Worm (Caenorhabditis elegans) whole organism, young adult: ENCODE data around the gene lec-7.

ENCODE experiments used
- B0019.2 ChIP-seq: fragments of 200-800 bp; sonication (Bioruptor generic); conservative IDR thresholded peaks from 2 replicates; pipeline ENCODE4 v1.3.6; 2022; ENCODE audit warnings: missing genetic modification reagents, missing genetic modification characterization, missing compliant biosample characterization
- B0261.1 ChIP-seq: sonication (generic microtip); optimal IDR thresholded peaks from 2 replicates; lab custom pipeline; 2016; ENCODE audit warnings: mild to moderate bottlenecking, missing genetic modification characterization, moderate library complexity, missing compliant biosample characterization
- F37B4.10 ChIP-seq: fragments of 200-800 bp; sonication (Bioruptor generic); IDR thresholded peaks from 2 replicates; pipeline ENCODE4 v1.3.6; 2022; ENCODE audit warnings: missing genetic modification characterization, missing compliant biosample characterization
- F49E8.2 ChIP-seq: sonication (generic microtip); optimal IDR thresholded peaks from 3 replicates; lab custom pipeline; 2017; ENCODE audit warnings: missing genetic modification characterization, mild to moderate bottlenecking, missing compliant biosample characterization, antibody characterized with exemption, moderate library complexity; ENCODE audit not compliant: insufficient read depth
- F57C9.4 ChIP-seq: sonication (generic microtip); optimal IDR thresholded peaks from 2 replicates; lab custom pipeline; 2017; ENCODE audit warnings: mild to moderate bottlenecking, missing genetic modification characterization, missing compliant biosample characterization
- K11D2.4 ChIP-seq: fragments of 200-800 bp; sonication (Bioruptor generic); IDR thresholded peaks from 2 replicates; pipeline ENCODE4 v1.3.6; 2022; ENCODE audit warnings: missing genetic modification reagents, missing genetic modification characterization, missing compliant biosample characterization
- Y53G8AR.9 ChIP-seq: fragments of 200-800 bp; sonication (Bioruptor generic); conservative IDR thresholded peaks from 2 replicates; pipeline ENCODE4 v1.3.6; 2022; ENCODE audit warnings: missing genetic modification reagents, missing genetic modification characterization, missing compliant biosample characterization
- akir-1 ChIP-seq: fragments of 200-800 bp; sonication (Bioruptor generic); optimal IDR thresholded peaks from 2 replicates; lab custom pipeline; 2018; ENCODE audit warnings: mild to moderate bottlenecking, missing genetic modification characterization, moderate library complexity, missing compliant biosample characterization
- aptf-2 ChIP-seq: fragments of 200-800 bp; sonication (Bioruptor generic); conservative IDR thresholded peaks from 2 replicates; pipeline ENCODE4 v1.3.6; 2022; ENCODE audit warnings: missing genetic modification reagents, missing genetic modification characterization, missing compliant biosample characterization
- attf-5 ChIP-seq: fragments of 200-800 bp; sonication (Bioruptor generic); optimal IDR thresholded peaks from 2 replicates; lab custom pipeline; 2018; ENCODE audit warnings: mild to moderate bottlenecking, missing genetic modification characterization, missing compliant biosample characterization
- bed-1 ChIP-seq: fragments of 200-800 bp; sonication (Bioruptor generic); IDR thresholded peaks from 2 replicates; pipeline ENCODE4 v1.3.6; 2022; ENCODE audit warnings: missing genetic modification reagents, missing genetic modification characterization, missing compliant biosample characterization
- cebp-2 ChIP-seq: fragments of 200-800 bp; sonication (Bioruptor generic); IDR thresholded peaks from 2 replicates; pipeline ENCODE4 v1.3.6; 2022; ENCODE audit warnings: missing genetic modification characterization, missing compliant biosample characterization
- efl-1 ChIP-seq: fragments of 150-350 bp; optimal IDR thresholded peaks from 2 replicates; lab custom pipeline; 2014; ENCODE audit warnings: missing biosample characterization, missing genetic modification reagents, missing genetic modification characterization
- egl-44 ChIP-seq: fragments of 200-800 bp; sonication (Bioruptor generic); IDR thresholded peaks from 2 replicates; pipeline ENCODE4 v1.3.6; 2022; ENCODE audit warnings: missing genetic modification reagents, missing genetic modification characterization, missing compliant biosample characterization
- ets-4 ChIP-seq: fragments of 200-800 bp; sonication (Bioruptor generic); optimal IDR thresholded peaks from 2 replicates; lab custom pipeline; 2018; ENCODE audit warnings: mild to moderate bottlenecking, missing genetic modification characterization, missing compliant biosample characterization
- hlh-12 ChIP-seq: sonication (generic microtip); optimal IDR thresholded peaks from 2 replicates; lab custom pipeline; 2016; ENCODE audit warnings: missing genetic modification characterization, missing compliant biosample characterization
- lag-1 ChIP-seq: fragments of 200-800 bp; sonication (Bioruptor generic); IDR thresholded peaks from 2 replicates; pipeline ENCODE4 v1.3.6; 2022; ENCODE audit warnings: missing genetic modification reagents, missing genetic modification characterization, missing compliant biosample characterization
- lsl-1 ChIP-seq: fragments of 200-800 bp; sonication (Bioruptor generic); optimal IDR thresholded peaks from 2 replicates; lab custom pipeline; 2018; ENCODE audit warnings: mild to moderate bottlenecking, missing genetic modification characterization, moderate library complexity, missing compliant biosample characterization
- lsy-27 ChIP-seq: sonication (generic microtip); optimal IDR thresholded peaks from 2 replicates; lab custom pipeline; 2017; ENCODE audit warnings: missing genetic modification characterization, mild to moderate bottlenecking, missing compliant biosample characterization, antibody characterized with exemption, missing genotype, borderline replicate concordance; ENCODE audit not compliant: insufficient read depth
- madf-10 ChIP-seq: sonication (generic microtip); optimal IDR thresholded peaks from 2 replicates; lab custom pipeline; 2016; ENCODE audit warnings: mild to moderate bottlenecking, missing genetic modification characterization, missing compliant biosample characterization
- madf-6 ChIP-seq: fragments of 200-800 bp; sonication (Bioruptor generic); IDR thresholded peaks from 2 replicates; pipeline ENCODE4 v1.3.6; 2022; ENCODE audit warnings: missing genetic modification reagents, missing genetic modification characterization, missing compliant biosample characterization
- nfya-1 ChIP-seq: sonication (generic microtip); optimal IDR thresholded peaks from 2 replicates; lab custom pipeline; 2017; ENCODE audit warnings: antibody characterized with exemption, missing compliant biosample characterization, missing genetic modification characterization, borderline replicate concordance; ENCODE audit not compliant: insufficient read depth
- nfyb-1 ChIP-seq: fragments of 200-800 bp; sonication (Bioruptor generic); IDR thresholded peaks from 2 replicates; pipeline ENCODE4 v1.3.6; 2022; ENCODE audit warnings: missing genetic modification reagents, missing genetic modification characterization, missing compliant biosample characterization
- nhr-90 ChIP-seq: sonication (generic microtip); optimal IDR thresholded peaks from 2 replicates; lab custom pipeline; 2016; ENCODE audit warnings: missing genotype, mild to moderate bottlenecking, missing genetic modification characterization, missing compliant biosample characterization
- pha-4 ChIP-seq: fragments of 150-350 bp; sonication (generic microtip); optimal IDR thresholded peaks from 2 replicates; lab custom pipeline; 2014; ENCODE audit warnings: missing biosample characterization, missing genetic modification reagents, missing genetic modification characterization
- repo-1 ChIP-seq: sonication (generic microtip); optimal IDR thresholded peaks from 2 replicates; lab custom pipeline; 2017; ENCODE audit warnings: mild to moderate bottlenecking, missing genetic modification characterization, missing compliant biosample characterization
- rpc-1 ChIP-seq, 2 experiments: fragments of 150-350 bp in 1 of 2; sonication (generic microtip) in 1 of 2; optimal IDR thresholded peaks; 2 replicates each; lab custom pipeline; 2014 to 2018; ENCODE audit warnings: missing biosample characterization in 1 of 2, missing genetic modification characterization in 1 of 2, missing genetic modification reagents in 1 of 2, missing genotype in 1 of 2
- snpc-1.1 ChIP-seq: sonication (generic microtip); optimal IDR thresholded peaks from 2 replicates; lab custom pipeline; 2017; ENCODE audit warnings: missing genetic modification characterization, mild to moderate bottlenecking, missing compliant biosample characterization, antibody characterized with exemption, moderate library complexity, missing genotype, missing genetic modification reagents; ENCODE audit not compliant: insufficient read depth
- unc-130 ChIP-seq: sonication (generic microtip); optimal IDR thresholded peaks from 2 replicates; lab custom pipeline; 2016; ENCODE audit warnings: missing genetic modification reagents, missing genetic modification characterization, missing compliant biosample characterization
- xnd-1 ChIP-seq: sonication (generic microtip); optimal IDR thresholded peaks from 2 replicates; lab custom pipeline; 2016; ENCODE audit warnings: missing genotype, missing genetic modification reagents, missing genetic modification characterization, missing compliant biosample characterization
- ztf-22 ChIP-seq: fragments of 200-800 bp; sonication (Bioruptor generic); optimal IDR thresholded peaks from 2 replicates; lab custom pipeline; 2018; ENCODE audit warnings: mild to moderate bottlenecking, missing genetic modification characterization, moderate library complexity, missing compliant biosample characterization
- ztf-25 ChIP-seq: fragments of 200-800 bp; sonication (Bioruptor generic); IDR thresholded peaks from 2 replicates; pipeline ENCODE4 v1.3.6; 2022; ENCODE audit warnings: missing genetic modification reagents, missing genetic modification characterization, missing compliant biosample characterization
- ztf-28 ChIP-seq: fragments of 200-800 bp; sonication (Bioruptor generic); IDR thresholded peaks from 2 replicates; pipeline ENCODE4 v1.3.6; 2022; ENCODE audit warnings: missing genetic modification reagents, missing genetic modification characterization, missing compliant biosample characterization
- ztf-3 ChIP-seq: fragments of 200-800 bp; sonication (Bioruptor generic); optimal IDR thresholded peaks from 2 replicates; lab custom pipeline; 2018; ENCODE audit warnings: mild to moderate bottlenecking, missing genetic modification characterization, missing compliant biosample characterization

The lec-7 gene

DNA sequence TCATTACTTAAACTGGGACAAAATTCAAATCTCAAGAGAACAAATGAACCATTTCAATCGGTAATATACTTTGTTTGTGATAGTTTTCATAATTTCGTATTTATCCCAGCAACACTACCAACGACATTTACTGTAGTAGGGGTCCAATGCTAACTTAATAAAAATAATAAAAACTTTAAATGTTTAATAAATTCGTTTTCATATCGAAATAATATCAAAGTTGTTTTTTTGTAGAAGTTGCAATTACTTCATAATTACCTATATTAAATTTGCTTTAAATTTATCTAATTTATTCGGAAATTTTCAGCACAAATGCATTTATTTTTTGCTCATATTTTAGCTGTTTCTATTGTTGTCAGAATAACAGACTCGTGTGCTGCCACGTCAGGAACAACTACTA is 14.5 kb downstream of the lec-7 start, which contains the start of gene R07B1.6:
Gene R07B1.6 (plus strand): TSS at position 301 of the 400 bp plus-strand sequence.
- TF ChIP-seq F37B4.10 (GFP tag; lab: Robert Waterston, UW), result no peak
- TF ChIP-seq hlh-12, result no peak
- TF ChIP-seq, all 124 proteins: peak for 0

DNA sequence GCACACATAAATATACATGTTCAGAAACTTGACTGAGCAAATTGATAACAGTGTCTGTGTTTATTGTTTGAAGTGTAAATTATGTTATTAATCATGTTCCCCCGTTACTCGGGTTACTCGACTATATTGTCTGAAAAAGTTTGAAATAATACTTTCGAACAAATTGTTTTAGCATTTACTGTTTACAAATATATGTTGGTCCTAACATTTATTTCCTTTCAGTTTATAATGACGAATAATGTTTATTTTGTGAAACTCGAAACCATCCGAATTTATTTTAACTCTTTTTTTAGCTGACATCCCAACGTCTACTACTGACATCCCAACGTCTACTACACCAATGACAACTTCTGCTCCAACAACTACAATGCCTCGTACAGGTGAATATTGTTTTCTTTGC is 17.0 kb downstream of the lec-7 start, which contains the start of gene R07B1.7:
Gene R07B1.7 (plus strand): TSS at position 301 of the 400 bp plus-strand sequence.
- TF ChIP-seq lag-1 (no peak), rpc-1 (optimal IDR thresholded peaks at IDR 0.05; lab: Kevin White, UChicago) (no peak), rpc-1 (tag; optimal IDR thresholded peaks at IDR 0.05; lab: Kevin White, UChicago) (no peak), ztf-22 (GFP tag; lab: Kevin White, UChicago) (no peak), snpc-1.1 (no peak), B0019.2 (no peak), aptf-2 (no peak), lsy-27 (tag; lab: Kevin White, UChicago) (no peak), unc-130 (no peak), egl-44 (GFP tag; lab: Robert Waterston, UW) (no peak), ets-4 (GFP tag; lab: Kevin White, UChicago) (no peak), K11D2.4 (GFP tag; lab: Robert Waterston, UW) (no peak), madf-10 (tag; lab: Kevin White, UChicago) (no peak), nfyb-1 (no peak), xnd-1 (tag; lab: Kevin White, UChicago) (no peak), repo-1 (no peak), attf-5 (GFP tag; lab: Kevin White, UChicago) (no peak), pha-4 (tag; lab: Kevin White, UChicago) (no peak), ztf-3 (GFP tag; lab: Kevin White, UChicago) (no peak), B0261.1 (tag; lab: Kevin White, UChicago) (no peak), ztf-25 (GFP tag; lab: Robert Waterston, UW) (no peak)

DNA sequence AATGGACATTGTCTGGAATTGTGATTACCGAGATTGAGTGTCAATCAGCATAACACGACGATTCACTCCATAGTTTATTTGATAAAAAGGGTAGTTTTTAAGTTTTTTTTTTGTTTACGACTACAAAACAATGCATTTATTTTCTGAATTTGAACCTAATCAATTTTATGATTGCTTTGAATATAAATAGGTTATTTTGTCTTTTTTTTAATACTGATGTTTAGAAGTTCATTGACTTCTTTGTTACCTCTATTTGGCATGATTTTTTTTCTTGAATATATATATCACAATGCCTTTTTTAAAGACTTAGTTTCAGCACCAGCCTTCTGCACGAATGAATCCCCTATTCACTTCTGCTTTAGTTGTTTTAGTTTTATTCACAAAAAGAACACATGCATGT is 17.7 kb downstream of the lec-7 start, which contains the start of gene R07B1.13:
Gene R07B1.13 (plus strand): TSS at position 301 of the 400 bp plus-strand sequence.
- TF ChIP-seq ztf-28 (GFP tag; lab: Robert Waterston, UW) (no peak), madf-6 (GFP tag; lab: Robert Waterston, UW) (no peak), F49E8.2 (tag; lab: Kevin White, UChicago) (no peak), nfya-1 (tag; lab: Kevin White, UChicago) (no peak), lsl-1 (no peak)

DNA sequence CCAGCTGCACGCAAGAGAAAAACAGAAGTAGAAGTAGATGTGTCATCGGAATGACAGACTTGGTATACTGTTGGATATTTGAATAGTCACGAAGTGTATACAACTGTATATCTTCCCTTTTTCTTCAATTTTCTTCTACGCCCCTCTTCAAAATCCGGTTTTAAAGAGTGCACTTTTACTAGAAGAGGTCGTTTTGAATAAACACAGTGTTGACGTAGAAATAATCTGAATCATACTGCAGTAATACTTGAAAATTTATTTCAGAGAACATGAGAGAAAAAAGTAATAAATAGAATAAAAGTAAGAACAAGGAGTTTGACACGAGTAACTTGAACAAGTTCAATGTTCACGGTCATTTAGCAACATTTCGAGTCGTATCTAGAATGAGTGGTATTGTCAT is 20.7 kb downstream of the lec-7 start, which contains the start of gene R07B1.8:
Gene R07B1.8 (minus strand): TSS at position 101 of the 400 bp plus-strand sequence.
- TF ChIP-seq bed-1 (GFP tag; lab: Robert Waterston, UW), result no peak
- TF ChIP-seq unc-130, result no peak
- no peak for TF ChIP-seq aptf-2
- TF ChIP-seq F57C9.4 (tag; lab: Kevin White, UChicago), result no peak
- TF ChIP-seq cebp-2 (GFP tag; lab: Robert Waterston, UW), result no peak
- no peak for TF ChIP-seq nhr-90 (tag; lab: Kevin White, UChicago)
- no peak for TF ChIP-seq efl-1 (GFP tag; lab: Kevin White, UChicago)
- TF ChIP-seq Y53G8AR.9 (GFP tag; lab: Robert Waterston, UW), result no peak
- TF ChIP-seq hlh-12, result no peak
- TF ChIP-seq akir-1 (GFP tag; lab: Kevin White, UChicago), result no peak
